Worm (Caenorhabditis elegans): ENCODE results near the gene F25G6.9.
A peak's percentile ranks its signal among the peaks of the same experiment; 100 is the strongest.

The F25G6.9 gene

ce11 chrV:8569841-8570361 is at the start of gene F25G6.9, which contains the start of gene symk-1 (continued):
- TF ChIP-seq snpc-4 (GFP tag; optimal IDR thresholded peaks at IDR 0.05) = no peak
- peak in 2 of 4 experiments; percentile 42 to 55 for TF ChIP-seq snpc-4 (tag; optimal IDR thresholded peaks at IDR 0.05)

ce11 chrV:8618738-8619137 is 48.9 kb upstream of the F25G6.9 start, which contains the start of gene grd-5:
Gene grd-5, plus strand, starts transcription at chrV:8619032.
- TF ChIP-seq F10E7.11 (tag; optimal IDR thresholded peaks at IDR 0.05) = no peak
- no peak for TF ChIP-seq tbx-9 (tag; optimal IDR thresholded peaks at IDR 0.05; ENCODE audit: borderline replicate concordance)
- no peak for TF ChIP-seq zim-3 (tag; optimal IDR thresholded peaks at IDR 0.05)
- TF ChIP-seq snpc-1.1 (tag; optimal IDR thresholded peaks at IDR 0.05; ENCODE audit: insufficient read depth) = no peak
- no peak for TF ChIP-seq Y53F4B.3 (GFP tag; IDR thresholded peaks at IDR 0.05)
- TF ChIP-seq ztf-25 (GFP tag; IDR thresholded peaks at IDR 0.05) = no peak
- TF ChIP-seq lsl-1 (GFP tag; optimal IDR thresholded peaks at IDR 0.05) = no peak
- no peak for TF ChIP-seq nhr-80 (tag; optimal IDR thresholded peaks at IDR 0.05)
- TF ChIP-seq egl-44 (GFP tag; IDR thresholded peaks at IDR 0.05) = no peak

ce11 chrV:8615711-8616110 is 45.9 kb upstream of the F25G6.9 start:
- TF ChIP-seq ekl-4 (GFP tag; IDR thresholded peaks at IDR 0.05) (peak; percentile 22; the same call in 1 of the 2 replicates), B0336.3 (GFP tag; IDR thresholded peaks at IDR 0.05) (0 out of 2 replicates have a peak, but pooled peaks have one; percentile 16), madf-3 (GFP tag; IDR thresholded peaks at IDR 0.05) (0 out of 2 replicates have a peak, but pooled peaks have one; percentile 29), ceh-91 (GFP tag; IDR thresholded peaks at IDR 0.05) (no peak), ceh-58 (GFP tag; IDR thresholded peaks at IDR 0.05) (no peak), him-1 (tag; optimal IDR thresholded peaks at IDR 0.05) (peak; percentile 23), let-607 (tag; optimal IDR thresholded peaks at IDR 0.05) (no peak)

ce11 chrV:8610633-8611404 is 41.0 kb upstream of the F25G6.9 start, which contains the start of gene fip-4:
Gene fip-4, minus strand, starts transcription at chrV:8611268.
- no peak for TF ChIP-seq ceh-58 (GFP tag; IDR thresholded peaks at IDR 0.05)
- TF ChIP-seq aptf-3 (GFP tag; IDR thresholded peaks at IDR 0.05) = 0 out of 2 replicates have a peak, but pooled peaks have one; percentile 23
- TF ChIP-seq ZK185.1 (tag; optimal IDR thresholded peaks at IDR 0.05; ENCODE audit: poor library complexity, severe bottlenecking) = peak; percentile 10
- no peak for TF ChIP-seq tbx-9 (tag; optimal IDR thresholded peaks at IDR 0.05; ENCODE audit: borderline replicate concordance)
- TF ChIP-seq nhr-179 (tag; optimal IDR thresholded peaks at IDR 0.05) = no peak
- peak; percentile 23 for TF ChIP-seq F23B12.7 (tag; optimal IDR thresholded peaks at IDR 0.05; ENCODE audit: insufficient read depth)
- no peak for TF ChIP-seq mxl-1 (tag; optimal IDR thresholded peaks at IDR 0.05)
- TF ChIP-seq Y53F4B.3 (GFP tag; IDR thresholded peaks at IDR 0.05) = no peak
- TF ChIP-seq rpc-1 (optimal IDR thresholded peaks at IDR 0.05) = no peak
- no peak for TF ChIP-seq rpc-1 (tag; optimal IDR thresholded peaks at IDR 0.05)
- no peak for TF ChIP-seq die-1 (tag; optimal IDR thresholded peaks at IDR 0.05)
- TF ChIP-seq unc-130 (GFP tag; optimal IDR thresholded peaks at IDR 0.05) = no peak
- TF ChIP-seq F57C9.4 (tag; optimal IDR thresholded peaks at IDR 0.05) = no peak
- peak; percentile 67 for TF ChIP-seq nhr-80 (tag; optimal IDR thresholded peaks at IDR 0.05)
- TF ChIP-seq nfya-2 (GFP tag; IDR thresholded peaks at IDR 0.05) = no peak
- no peak for TF ChIP-seq ztf-3 (GFP tag; optimal IDR thresholded peaks at IDR 0.05)
- TF ChIP-seq attf-3 (GFP tag; conservative IDR thresholded peaks at IDR 0.05) = no peak
- no peak for TF ChIP-seq sea-2 (GFP tag; IDR thresholded peaks at IDR 0.05)
- no peak for TF ChIP-seq ztf-6 (GFP tag; IDR thresholded peaks at IDR 0.05)
- no peak for TF ChIP-seq nhr-90 (tag; optimal IDR thresholded peaks at IDR 0.05)
- no peak for TF ChIP-seq ceh-100 (GFP tag; IDR thresholded peaks at IDR 0.05)
- TF ChIP-seq gei-17 (GFP tag; optimal IDR thresholded peaks at IDR 0.05) = no peak
- TF ChIP-seq pbrm-1 (GFP tag; IDR thresholded peaks at IDR 0.05) = no peak
- TF ChIP-seq hrde-1 (tag; optimal IDR thresholded peaks at IDR 0.05; ENCODE audit: borderline replicate concordance) = no peak
- TF ChIP-seq nfyb-1 (GFP tag; IDR thresholded peaks at IDR 0.05) = no peak
- no peak for TF ChIP-seq zim-3 (tag; optimal IDR thresholded peaks at IDR 0.05)
- TF ChIP-seq B0035.1 (tag; optimal IDR thresholded peaks at IDR 0.05) = no peak
- TF ChIP-seq F55B11.4 (tag; optimal IDR thresholded peaks at IDR 0.05; ENCODE audit: borderline replicate concordance, insufficient read depth) = no peak

All from whole organism, young adult.